Fruit fly (Drosophila melanogaster) whole organism, embryonic: ENCODE results near the gene Flad1.
A peak's percentile ranks its signal among the peaks of the same experiment; 100 is the strongest.

ENCODE experiments used
- Asciz ChIP-seq: fragments of 200-800 bp; sonication (Bioruptor generic); optimal IDR thresholded peaks from 2 replicates; lab custom pipeline; 2017; ENCODE audit warnings: missing biosample characterization, mild to moderate bottlenecking, missing genetic modification characterization, missing genetic modification reagents
- Blimp-1 ChIP-seq: fragments of 200-800 bp; sonication (Bioruptor generic); optimal IDR thresholded peaks from 3 replicates; lab custom pipeline; 2018; ENCODE audit warnings: missing biosample characterization, missing genetic modification characterization, mild to moderate bottlenecking, moderate library complexity, missing genetic modification reagents
- CG10267 ChIP-seq: fragments of 200-800 bp; sonication (Bioruptor generic); optimal IDR thresholded peaks from 2 replicates; lab custom pipeline; 2018; ENCODE audit warnings: missing biosample characterization, mild to moderate bottlenecking, missing genetic modification characterization, moderate library complexity
- CG11504 ChIP-seq: fragments of 200-800 bp; sonication (Bioruptor generic); optimal IDR thresholded peaks from 3 replicates; lab custom pipeline; 2019; ENCODE audit warnings: missing biosample characterization, mild to moderate bottlenecking, missing genetic modification characterization, moderate library complexity
- CG11560 ChIP-seq: fragments of 200-800 bp; sonication (Bioruptor generic); IDR thresholded peaks from 3 replicates; pipeline ENCODE4 v1.3.6; 2022; ENCODE audit warnings: missing biosample characterization, missing genetic modification characterization
- CG12236 ChIP-seq: fragments of 200-800 bp; sonication (Bioruptor generic); optimal IDR thresholded peaks from 2 replicates; lab custom pipeline; 2016; ENCODE audit warnings: missing biosample characterization, missing genetic modification characterization
- CG1233 ChIP-seq: fragments of 200-800 bp; sonication (Bioruptor generic); optimal IDR thresholded peaks from 4 replicates; lab custom pipeline; 2018; ENCODE audit warnings: missing biosample characterization, mild to moderate bottlenecking, missing genetic modification characterization
- CG13296 ChIP-seq: fragments of 200-800 bp; sonication (Bioruptor generic); optimal IDR thresholded peaks from 3 replicates; lab custom pipeline; 2018; ENCODE audit warnings: missing biosample characterization, mild to moderate bottlenecking, missing genetic modification characterization
- CG17802 ChIP-seq: fragments of 200-800 bp; sonication (Bioruptor generic); optimal IDR thresholded peaks from 2 replicates; lab custom pipeline; 2018; ENCODE audit warnings: missing biosample characterization, mild to moderate bottlenecking, missing genetic modification characterization, moderate library complexity
- CG18262 ChIP-seq: fragments of 200-800 bp; optimal IDR thresholded peaks from 3 replicates; lab custom pipeline; 2019; ENCODE audit warnings: missing biosample characterization, mild to moderate bottlenecking, missing genetic modification characterization, moderate library complexity
- CG18599 ChIP-seq: fragments of 200-800 bp; sonication (Bioruptor generic); optimal IDR thresholded peaks from 3 replicates; lab custom pipeline; 2017; ENCODE audit warnings: missing biosample characterization, missing genetic modification characterization, mild to moderate bottlenecking, moderate library complexity, missing genetic modification reagents
- CG18764 ChIP-seq: fragments of 200-800 bp; sonication (Bioruptor generic); optimal IDR thresholded peaks from 3 replicates; lab custom pipeline; 2016; ENCODE audit warnings: missing biosample characterization, missing genetic modification characterization
- CG2202 ChIP-seq: fragments of 200-800 bp; sonication (Bioruptor generic); optimal IDR thresholded peaks from 2 replicates; lab custom pipeline; 2018; ENCODE audit warnings: missing biosample characterization, mild to moderate bottlenecking, missing genetic modification characterization
- CG3995 ChIP-seq: fragments of 200-800 bp; sonication (Bioruptor generic); optimal IDR thresholded peaks from 3 replicates; lab custom pipeline; 2016; ENCODE audit warnings: missing biosample characterization, missing genetic modification characterization
- CG4282 ChIP-seq: fragments of 200-800 bp; sonication (Bioruptor generic); optimal IDR thresholded peaks from 2 replicates; lab custom pipeline; 2016; ENCODE audit warnings: missing biosample characterization, missing genetic modification characterization
- CG4328 ChIP-seq: fragments of 200-800 bp; sonication (Bioruptor generic); optimal IDR thresholded peaks from 3 replicates; lab custom pipeline; 2017; ENCODE audit warnings: missing biosample characterization, missing genetic modification reagents, missing genetic modification characterization
- CG4424 ChIP-seq: fragments of 200-800 bp; sonication (Bioruptor generic); optimal IDR thresholded peaks from 3 replicates; lab custom pipeline; 2016; ENCODE audit warnings: missing biosample characterization, missing genetic modification characterization
- CG6254 ChIP-seq: fragments of 200-800 bp; sonication (Bioruptor generic); optimal IDR thresholded peaks from 3 replicates; lab custom pipeline; 2017; ENCODE audit warnings: mild to moderate bottlenecking, missing biosample characterization, missing genetic modification reagents, missing genetic modification characterization
- CG6854 ChIP-seq: fragments of 200-800 bp; sonication (Bioruptor generic); optimal IDR thresholded peaks from 3 replicates; lab custom pipeline; 2017; ENCODE audit warnings: missing biosample characterization, mild to moderate bottlenecking, missing genetic modification characterization
- CG7745 ChIP-seq: fragments of 200-800 bp; sonication (Bioruptor generic); optimal IDR thresholded peaks from 2 replicates; lab custom pipeline; 2018; ENCODE audit warnings: missing biosample characterization, mild to moderate bottlenecking, missing genetic modification characterization, moderate library complexity
- CG7839 ChIP-seq: fragments of 200-800 bp; sonication (Bioruptor generic); optimal IDR thresholded peaks from 3 replicates; lab custom pipeline; 2018; ENCODE audit warnings: missing biosample characterization, mild to moderate bottlenecking, missing genetic modification characterization, moderate library complexity
- CG8765 ChIP-seq: fragments of 200-800 bp; sonication (Bioruptor generic); IDR thresholded peaks from 2 replicates; pipeline ENCODE4 v1.3.6; 2022; ENCODE audit warnings: missing biosample characterization, missing genetic modification characterization
- CG9609 ChIP-seq: fragments of 200-800 bp; sonication (Bioruptor generic); optimal IDR thresholded peaks from 3 replicates; lab custom pipeline; 2016; ENCODE audit warnings: missing biosample characterization, missing genetic modification characterization
- CkIIα-i1 ChIP-seq: fragments of 200-800 bp; sonication (Bioruptor generic); IDR thresholded peaks from 2 replicates; pipeline ENCODE4 v1.3.6; 2022; ENCODE audit warnings: missing biosample characterization, missing genetic modification characterization
- Dip3 ChIP-seq: fragments of 200-800 bp; sonication (Bioruptor generic); optimal IDR thresholded peaks from 3 replicates; lab custom pipeline; 2016; ENCODE audit warnings: missing biosample characterization, missing genetic modification characterization
- Doc3 ChIP-seq: fragments of 200-800 bp; sonication (Bioruptor generic); IDR thresholded peaks from 3 replicates; pipeline ENCODE4 v1.3.6; 2022; ENCODE audit warnings: missing biosample characterization, missing genetic modification characterization; ENCODE audit not compliant: partially characterized antibody
- Drgx ChIP-seq: fragments of 200-800 bp; sonication (Bioruptor generic); IDR thresholded peaks from 2 replicates; pipeline ENCODE4 v1.3.6; 2022; ENCODE audit warnings: missing biosample characterization, missing genetic modification characterization
- Ets65A ChIP-seq: fragments of 200-800 bp; sonication (Bioruptor generic); peaks from one replicate; lab custom pipeline; 2016; ENCODE audit warnings: missing biosample characterization, missing genetic modification characterization
- Ets97D ChIP-seq: fragments of 200-800 bp; sonication (Bioruptor generic); optimal IDR thresholded peaks from 3 replicates; lab custom pipeline; 2016; ENCODE audit warnings: missing biosample characterization, missing genetic modification characterization
- HLHmδ ChIP-seq: fragments of 200-800 bp; sonication (Bioruptor generic); optimal IDR thresholded peaks from 2 replicates; lab custom pipeline; 2018; ENCODE audit warnings: missing biosample characterization, mild to moderate bottlenecking, missing genetic modification characterization, moderate library complexity
- MTF-1 ChIP-seq: fragments of 200-800 bp; sonication (Bioruptor generic); optimal IDR thresholded peaks from 2 replicates; lab custom pipeline; 2018; ENCODE audit warnings: missing biosample characterization, mild to moderate bottlenecking, missing genetic modification characterization, borderline replicate concordance
- Med ChIP-seq: fragments of 200-800 bp; sonication (Bioruptor generic); peaks from one replicate; lab custom pipeline; 2016; ENCODE audit warnings: missing biosample characterization, missing genetic modification characterization, mild to moderate bottlenecking, inconsistent platforms, moderate library complexity
- Side ChIP-seq: fragments of 200-800 bp; sonication (Bioruptor generic); optimal IDR thresholded peaks from 2 replicates; lab custom pipeline; 2016; ENCODE audit warnings: missing biosample characterization, missing genetic modification characterization
- Vsx1 ChIP-seq: fragments of 200-800 bp; sonication (Bioruptor generic); optimal IDR thresholded peaks from 2 replicates; lab custom pipeline; 2017; ENCODE audit warnings: missing biosample characterization, mild to moderate bottlenecking, missing genetic modification characterization, missing genetic modification reagents
- Xrp1 ChIP-seq: fragments of 200-800 bp; sonication (Bioruptor generic); IDR thresholded peaks from 2 replicates; pipeline ENCODE4 v1.3.6; 2022; ENCODE audit warnings: missing biosample characterization, missing genetic modification characterization
- cg ChIP-seq: fragments of 200-800 bp; sonication (Bioruptor generic); optimal IDR thresholded peaks from 3 replicates; lab custom pipeline; 2019; ENCODE audit warnings: missing biosample characterization, mild to moderate bottlenecking, missing genetic modification characterization, moderate library complexity
- cwo ChIP-seq: fragments of 200-800 bp; sonication (Bioruptor generic); optimal IDR thresholded peaks from 3 replicates; lab custom pipeline; 2017; ENCODE audit warnings: missing biosample characterization, missing genetic modification characterization, mild to moderate bottlenecking, moderate library complexity, missing genetic modification reagents
- grn ChIP-seq: fragments of 200-800 bp; sonication (Bioruptor generic); optimal IDR thresholded peaks from 3 replicates; lab custom pipeline; 2017; ENCODE audit warnings: missing biosample characterization, missing genetic modification characterization
- insv ChIP-seq, 2 experiments: fragments of 200-800 bp; sonication (Bioruptor generic); optimal IDR thresholded peaks; 3 replicates each; lab custom pipeline; 2016 to 2018; ENCODE audit warnings: missing biosample characterization in 2 of 2, missing genetic modification characterization in 2 of 2
- lmd ChIP-seq: fragments of 200-800 bp; sonication (Bioruptor generic); IDR thresholded peaks from 2 replicates; pipeline ENCODE4 v1.3.6; 2022; ENCODE audit warnings: missing biosample characterization, missing genetic modification characterization
- pita ChIP-seq: fragments of 200-800 bp; sonication (Bioruptor generic); optimal IDR thresholded peaks from 2 replicates; lab custom pipeline; 2017; ENCODE audit warnings: missing biosample characterization, mild to moderate bottlenecking, missing genetic modification characterization
- pros ChIP-seq: fragments of 200-800 bp; sonication (Bioruptor generic); optimal IDR thresholded peaks from 3 replicates; lab custom pipeline; 2019; ENCODE audit warnings: missing biosample characterization, mild to moderate bottlenecking, missing genetic modification characterization, moderate library complexity
- sens ChIP-seq: fragments of 200-800 bp; sonication (Bioruptor generic); peaks from one replicate; lab custom pipeline; 2016; ENCODE audit warnings: missing biosample characterization, missing genetic modification characterization
- sens-2 ChIP-seq: fragments of 200-800 bp; sonication (Bioruptor generic); IDR thresholded peaks from 2 replicates; pipeline ENCODE4 v1.3.6; 2022; ENCODE audit warnings: missing biosample characterization, missing genetic modification characterization
- sisA ChIP-seq: fragments of 200-800 bp; sonication (Bioruptor generic); IDR thresholded peaks from 2 replicates; pipeline ENCODE4 v1.3.6; 2022; ENCODE audit warnings: missing biosample characterization, missing genetic modification characterization
- slp2 ChIP-seq: fragments of 200-800 bp; sonication (Bioruptor generic); optimal IDR thresholded peaks from 2 replicates; lab custom pipeline; 2016; ENCODE audit warnings: missing biosample characterization, missing genetic modification characterization
- tio ChIP-seq: fragments of 200-800 bp; sonication (Bioruptor generic); optimal IDR thresholded peaks from 2 replicates; lab custom pipeline; 2017; ENCODE audit warnings: missing biosample characterization, missing genetic modification characterization, inconsistent platforms
- tll ChIP-seq, 2 experiments: fragments of 200-800 bp in 1 of 2; fragments of >200 bp in 1 of 2; sonication (Bioruptor generic) in 1 of 2; optimal IDR thresholded peaks; 2 replicates each; lab custom pipeline; 2017 to 2019; ENCODE audit warnings: missing biosample characterization in 2 of 2, missing genetic modification characterization in 2 of 2, mild to moderate bottlenecking in 1 of 2, moderate library complexity in 1 of 2
- trem ChIP-seq: fragments of 200-800 bp; optimal IDR thresholded peaks from 3 replicates; lab custom pipeline; 2019; ENCODE audit warnings: missing biosample characterization, mild to moderate bottlenecking, missing genetic modification characterization, moderate library complexity

Flad1 gene

dm6 chrX:12947670-12948069 is 44.4 kb upstream of the Flad1 start (continued):
- TF ChIP-seq CG4328 (GFP tag; lab: Kevin White, UChicago) (peak; percentile 45), CG18599 (GFP tag; lab: Kevin White, UChicago) (peak; percentile 33), CG7745 (tag; lab: Kevin White, UChicago) (no peak), CG4424 (peak; percentile 24), Ets97D (GFP tag; lab: Kevin White, UChicago) (peak; percentile 96), Xrp1 (GFP tag; lab: Robert Waterston, UW) (no peak), Side (GFP tag; lab: Kevin White, UChicago) (no peak), CG6254 (GFP tag; lab: Kevin White, UChicago) (peak; percentile 25), CG6854 (GFP tag; lab: Kevin White, UChicago) (peak; percentile 15), Dip3 (GFP tag; lab: Kevin White, UChicago) (no peak), CG18262 (tag; lab: Kevin White, UChicago) (no peak), CG11504 (peak; percentile 10), lmd (GFP tag; lab: Robert Waterston, UW) (no peak), CG10267 (tag; lab: Kevin White, UChicago) (no peak), Ets65A (GFP tag; lab: Kevin White, UChicago) (peak; percentile 94), Asciz (GFP tag; lab: Kevin White, UChicago) (peak; percentile 46), CG8765 (GFP tag; lab: Robert Waterston, UW) (no peak), Vsx1 (no peak), sisA (GFP tag; lab: Robert Waterston, UW) (no peak), CG7839 (tag; lab: Kevin White, UChicago) (peak; percentile 16), HLHmδ (GFP tag; lab: Kevin White, UChicago) (peak; percentile 47), cwo (no peak)

dm6 chrX:12940396-12940795 is 37.1 kb upstream of the Flad1 start:
- TF ChIP-seq insv (GFP tag; optimal IDR thresholded peaks at IDR 0.05; lab: Kevin White, UChicago) (peak; percentile 5 to 91), CG9609 (GFP tag; lab: Kevin White, UChicago) (no peak), Med (GFP tag; lab: Kevin White, UChicago) (no peak), CG12236 (GFP tag; lab: Kevin White, UChicago) (no peak), cg (peak; percentile 45), tll (GFP tag; optimal IDR thresholded peaks at IDR 0.05; lab: Kevin White, UChicago) (peak in 1 of 2 experiments; percentile 37), sens-2 (no peak), CG4282 (GFP tag; lab: Kevin White, UChicago) (no peak), pros (GFP tag; lab: Kevin White, UChicago) (peak; percentile 41), grn (no peak), CG11560 (no peak), CG1233 (GFP tag; lab: Kevin White, UChicago) (no peak), CkIIα-i1 (GFP tag; lab: Robert Waterston, UW) (no peak), CG3995 (GFP tag; lab: Kevin White, UChicago) (no peak)

- peak; percentile 55 for TF ChIP-seq Xrp1 (GFP tag; lab: Robert Waterston, UW)
- TF ChIP-seq CG2202 (tag; lab: Kevin White, UChicago) = no peak
- peak; percentile 6 for TF ChIP-seq tio (GFP tag; lab: Kevin White, UChicago)
- peak; percentile 16 for TF ChIP-seq CG7839 (tag; lab: Kevin White, UChicago)
- no peak for TF ChIP-seq Drgx (GFP tag; lab: Robert Waterston, UW)
- TF ChIP-seq MTF-1 (GFP tag; lab: Kevin White, UChicago) = no peak
- TF ChIP-seq CG13296 (GFP tag; lab: Kevin White, UChicago) = no peak
- TF ChIP-seq sens (GFP tag; lab: Kevin White, UChicago) = peak; percentile 86
- TF ChIP-seq Doc3 (GFP tag; lab: Robert Waterston, UW) = no peak
- TF ChIP-seq slp2 (GFP tag; lab: Kevin White, UChicago) = no peak
- TF ChIP-seq CG18764 (GFP tag; lab: Kevin White, UChicago) = no peak
- TF ChIP-seq Side (GFP tag; lab: Kevin White, UChicago) = no peak
- TF ChIP-seq trem (tag; lab: Kevin White, UChicago) = no peak
- TF ChIP-seq pita (GFP tag; lab: Kevin White, UChicago) = no peak
- no peak for TF ChIP-seq CG17802 (tag; lab: Kevin White, UChicago)
- TF ChIP-seq Blimp-1 = peak; percentile 1
These were observed 36.6 kb upstream of the Flad1 start for dm6 chrX:12939951-12940350.
